Fruit fly (Drosophila melanogaster) whole organism, wandering third instar larva: ENCODE measurements around the gene ec.

ENCODE experiments used
- CG9705 ChIP-seq: fragments of 200-800 bp; sonication (Bioruptor generic); optimal IDR thresholded peaks from 2 replicates; lab custom pipeline; 2018; ENCODE audit warnings: missing biosample characterization, mild to moderate bottlenecking, missing genetic modification characterization
- Hr78 ChIP-seq: fragments of >200 bp; optimal IDR thresholded peaks from 2 replicates; lab custom pipeline; 2017; ENCODE audit warnings: missing biosample characterization, missing genetic modification characterization
- Myc ChIP-seq: fragments of >200 bp; optimal IDR thresholded peaks from 2 replicates; lab custom pipeline; 2017
- br ChIP-seq: fragments of 200-800 bp; sonication (Bioruptor generic); optimal IDR thresholded peaks from 2 replicates; lab custom pipeline; 2016; ENCODE audit warnings: missing biosample characterization, missing genetic modification characterization
- foxo ChIP-seq, 2 experiments: fragments of 200-800 bp; sonication (Bioruptor generic); optimal IDR thresholded peaks; 2 replicates in 1 of 2; 3 replicates in 1 of 2; lab custom pipeline; 2016 to 2017; ENCODE audit warnings: missing biosample characterization in 2 of 2, missing genetic modification characterization in 2 of 2
- psq ChIP-seq: fragments of 200-800 bp; sonication (Bioruptor generic); optimal IDR thresholded peaks from 3 replicates; lab custom pipeline; 2017; ENCODE audit warnings: missing biosample characterization, mild to moderate bottlenecking, missing genetic modification characterization, moderate library complexity

DNA sequence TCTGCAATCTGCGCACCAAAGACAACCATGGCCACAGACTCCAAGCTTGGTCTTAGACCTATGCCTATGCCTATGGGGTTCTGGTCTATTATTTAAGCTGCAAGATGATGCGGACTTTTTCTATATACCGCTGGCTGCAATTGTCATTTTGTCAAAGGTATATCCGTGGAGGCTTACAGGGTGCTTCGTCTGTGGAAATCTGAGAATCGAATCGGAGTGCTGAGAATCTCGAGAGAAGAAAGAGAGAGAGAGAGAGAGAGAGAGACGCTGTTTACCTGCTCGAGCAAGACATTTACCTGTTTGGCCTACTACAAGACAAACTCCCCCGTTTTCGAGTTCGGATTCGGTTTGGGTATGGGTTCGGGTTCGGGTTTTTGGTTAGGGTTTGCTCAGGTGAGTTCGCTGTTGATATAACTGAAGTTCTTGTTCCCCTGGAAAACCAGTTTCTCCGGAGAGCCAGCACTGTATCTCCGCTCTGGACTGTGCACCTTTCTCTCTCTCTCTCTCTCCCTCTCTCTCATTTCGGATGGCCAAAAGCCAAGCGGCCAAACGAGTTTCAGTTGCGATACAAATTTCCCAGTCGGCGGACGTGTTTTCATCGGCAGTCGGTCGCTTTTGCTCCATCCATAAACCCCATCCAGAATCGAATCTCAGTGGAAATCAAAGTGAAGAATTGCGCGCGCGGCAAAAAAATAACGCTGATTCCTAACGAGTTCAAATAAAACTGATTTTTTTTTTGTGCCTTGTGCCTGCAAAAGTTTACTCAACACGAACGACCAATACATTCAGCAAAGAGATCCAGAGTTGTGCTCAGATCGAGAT, 34.1 kb downstream of the ec start:
- TF ChIP-seq Myc (lab: Kevin White, UChicago) (no peak), CG9705 (GFP tag; lab: Kevin White, UChicago) (no peak), Hr78 (GFP tag; lab: Kevin White, UChicago) (no peak), foxo (GFP tag; optimal IDR thresholded peaks at IDR 0.05; lab: Kevin White, UChicago) (no peak), br (GFP tag; lab: Kevin White, UChicago) (no peak), psq (GFP tag; lab: Kevin White, UChicago) (no peak)
